Worm (Caenorhabditis elegans): Measurements from ENCODE around the gene srz-5.

Gene srz-5

ce11 chrII:3547282-3547681 is 32.8 kb upstream of the srz-5 start (continued):
- TF ChIP-seq lir-3 (tag; optimal IDR thresholded peaks at IDR 0.05) (no peak), unc-39 (tag; optimal IDR thresholded peaks at IDR 0.05) (no peak), aly-2 (tag; optimal IDR thresholded peaks at IDR 0.05) (no peak), hmg-1.1 (GFP tag; IDR thresholded peaks at IDR 0.05) (peak; percentile 63), zag-1 (tag; optimal IDR thresholded peaks at IDR 0.05) (no peak), hif-1 (tag; optimal IDR thresholded peaks at IDR 0.05) (peak in 1 of 2 experiments; percentile 53), nhr-10 (tag; optimal IDR thresholded peaks at IDR 0.05) (no peak), set-16 (GFP tag; IDR thresholded peaks at IDR 0.05) (peak; percentile 41; the same call in 1 of the 2 replicates), ztf-11 (tag; optimal IDR thresholded peaks at IDR 0.05) (no peak), sdz-12 (GFP tag; optimal IDR thresholded peaks at IDR 0.05) (no peak), ztf-7 (tag; optimal IDR thresholded peaks at IDR 0.05) (no peak), egl-27 (tag; optimal IDR thresholded peaks at IDR 0.05) (no peak), nhr-6 (tag; optimal IDR thresholded peaks at IDR 0.05) (no peak)

ce11 chrII:3546381-3546931 is 31.9 kb upstream of the srz-5 start, which contains the start of gene apd-3:
apd-3 (minus strand) TSS chrII:3546431.
- TF ChIP-seq lsy-2 (tag; optimal IDR thresholded peaks at IDR 0.05) (peak in 1 of 2 experiments; percentile 12), F37D6.2 (tag; optimal IDR thresholded peaks at IDR 0.05) (no peak), php-3 (GFP tag; IDR thresholded peaks at IDR 0.05) (no peak)

- TF ChIP-seq zfp-3 (GFP tag; conservative IDR thresholded peaks at IDR 0.05) = no peak
- TF ChIP-seq set-16 (GFP tag; IDR thresholded peaks at IDR 0.05) = peak; percentile 69; the same call in 1 of the 2 replicates
- TF ChIP-seq T20F7.1 (GFP tag; optimal IDR thresholded peaks at IDR 0.05) = no peak
Observed at ce11 chrII:3540151-3540550, 25.6 kb upstream of the srz-5 start.

ce11 chrII:3528256-3528655 is 13.7 kb upstream of the srz-5 start, which contains the start of gene ncs-6:
ncs-6 (minus strand) TSS chrII:3528516.
- TF ChIP-seq F49E8.2 (tag; optimal IDR thresholded peaks at IDR 0.05; ENCODE audit: borderline replicate concordance) = no peak
- TF ChIP-seq vab-7 (GFP tag; IDR thresholded peaks at IDR 0.05) = no peak
- TF ChIP-seq ZK546.5 (tag; optimal IDR thresholded peaks at IDR 0.05) = no peak
- TF ChIP-seq zfp-3 (GFP tag; conservative IDR thresholded peaks at IDR 0.05) = no peak
- TF ChIP-seq zip-11 (GFP tag; IDR thresholded peaks at IDR 0.05) = no peak
- TF ChIP-seq mes-2 (tag; optimal IDR thresholded peaks at IDR 0.05; ENCODE audit: poor library complexity, severe bottlenecking) = no peak
- no peak for TF ChIP-seq F10B5.3 (tag; optimal IDR thresholded peaks at IDR 0.05)
- no peak for TF ChIP-seq nhr-102 (tag; optimal IDR thresholded peaks at IDR 0.05)
- TF ChIP-seq fkh-10 (GFP tag; optimal IDR thresholded peaks at IDR 0.05) = no peak
- no peak for TF ChIP-seq Y5F2A.4 (GFP tag; optimal IDR thresholded peaks at IDR 0.05)
- TF ChIP-seq nhr-41 (GFP tag; IDR thresholded peaks at IDR 0.05) = no peak
- no peak for TF ChIP-seq nhr-77 (tag; optimal IDR thresholded peaks at IDR 0.05)
- no peak for TF ChIP-seq mep-1 (tag; optimal IDR thresholded peaks at IDR 0.05)
- TF ChIP-seq daf-12 (tag; optimal IDR thresholded peaks at IDR 0.05) = no peak
- no peak for TF ChIP-seq ceh-32 (tag; optimal IDR thresholded peaks at IDR 0.05; ENCODE audit: poor library complexity)
- TF ChIP-seq T26A8.4 (GFP tag; IDR thresholded peaks at IDR 0.05) = no peak
- no peak for TF ChIP-seq lin-39 (tag; optimal IDR thresholded peaks at IDR 0.05)
- TF ChIP-seq ztf-11 (tag; optimal IDR thresholded peaks at IDR 0.05) = no peak
- no peak for TF ChIP-seq Y48G9A.11 (GFP tag; IDR thresholded peaks at IDR 0.05)

- peak; percentile 20 for TF ChIP-seq aha-1 (tag)
- no peak for TF ChIP-seq zip-2 (tag; optimal IDR thresholded peaks at IDR 0.05)
Observed at ce11 chrII:3527460-3527859, 12.9 kb upstream of the srz-5 start.
